Worm (Caenorhabditis elegans) whole organism, midembryonic: ENCODE data around the gene F59B1.6.

Source experiments
- cog-1 ChIP-seq: sonication (generic microtip); optimal IDR thresholded peaks from 2 replicates; lab custom pipeline; 2016; ENCODE audit warnings: missing genetic modification characterization, missing compliant biosample characterization
- klf-2 ChIP-seq: fragments of 200-800 bp; sonication (Bioruptor generic); conservative IDR thresholded peaks from 2 replicates; pipeline ENCODE4 v1.3.6; 2022; ENCODE audit warnings: missing genetic modification reagents, missing genetic modification characterization, missing compliant biosample characterization

- TF ChIP-seq cog-1 (no peak), klf-2 (GFP tag; lab: Robert Waterston, UW) (no peak)
Observed at ce11 chrV:3585011-3585410, 46.5 kb downstream of the F59B1.6 start.
